Fruit fly (Drosophila melanogaster): ENCODE measurements around the gene CG32650.

dm6 chrX:12900718-12901442, 2.4 kb upstream of the CG32650 start, which contains the start of gene Coq8:
- TF ChIP-seq D1 (tag; optimal IDR thresholded peaks at IDR 0.05) = no peak
- no peak for TF ChIP-seq CG14655 (GFP tag; optimal IDR thresholded peaks at IDR 0.05)
- no peak for TF ChIP-seq CG8301 (tag; optimal IDR thresholded peaks at IDR 0.05)
- no peak for TF ChIP-seq rn (GFP tag; IDR thresholded peaks at IDR 0.05)
